Fruit fly (Drosophila melanogaster) Kc167 (cell line): ENCODE data around the gene CG11162.

Experiments
- Myc ChIP-seq: fragments of >200 bp; optimal IDR thresholded peaks from 2 replicates; lab custom pipeline; 2017; ENCODE audit warnings: missing external identifiers
- Sin3A ChIP-seq: fragments of >200 bp; optimal IDR thresholded peaks from 2 replicates; lab custom pipeline; 2018; ENCODE audit warnings: missing external identifiers
- h ChIP-seq: fragments of >200 bp; optimal IDR thresholded peaks from 3 replicates; lab custom pipeline; 2018; ENCODE audit warnings: missing external identifiers
- insv ChIP-seq: fragments of >200 bp; optimal IDR thresholded peaks from 3 replicates; lab custom pipeline; 2018; ENCODE audit warnings: missing external identifiers
- psq ChIP-seq: fragments of >200 bp; optimal IDR thresholded peaks from 2 replicates; lab custom pipeline; 2017; ENCODE audit warnings: missing external identifiers
- ttk ChIP-seq: sonication (Bioruptor generic); optimal IDR thresholded peaks from 2 replicates; lab custom pipeline; 2017; ENCODE audit warnings: missing external identifiers

- TF ChIP-seq Myc (lab: Kevin White, UChicago) (no peak), Sin3A (lab: Kevin White, UChicago) (no peak), insv (no peak), ttk (lab: Kevin White, UChicago) (no peak), h (lab: Kevin White, UChicago) (no peak), psq (lab: Kevin White, UChicago) (no peak)
Observed at dm6 chrX:13627855-13628254, 48.8 kb upstream of the CG11162 start.
